Worm (Caenorhabditis elegans) whole organism, L2 larva: ENCODE data around the gene C30G7.4.

Experiments used
- aly-2 ChIP-seq: fragments of 150-350 bp; optimal IDR thresholded peaks from 2 replicates; lab custom pipeline; 2014; ENCODE audit warnings: missing biosample characterization, missing genetic modification characterization
- ama-1 ChIP-seq: fragments of 150-350 bp; optimal IDR thresholded peaks from 2 replicates; lab custom pipeline; 2018; ENCODE audit warnings: inconsistent platforms
- ceh-82 ChIP-seq: fragments of 150-350 bp; optimal IDR thresholded peaks from 2 replicates; lab custom pipeline; 2014; ENCODE audit warnings: missing biosample characterization, missing genetic modification characterization
- mab-5 ChIP-seq: fragments of 150-350 bp; optimal IDR thresholded peaks from 2 replicates; lab custom pipeline; 2014; ENCODE audit warnings: missing biosample characterization, missing genetic modification characterization
- nhr-11 ChIP-seq: fragments of 150-350 bp; optimal IDR thresholded peaks from 2 replicates; lab custom pipeline; 2014; ENCODE audit warnings: missing biosample characterization, missing genetic modification characterization
- nhr-12 ChIP-seq: fragments of 150-350 bp; optimal IDR thresholded peaks from 2 replicates; lab custom pipeline; 2014; ENCODE audit warnings: missing biosample characterization, missing genetic modification characterization
- nhr-21 ChIP-seq: fragments of 150-350 bp; optimal IDR thresholded peaks from 2 replicates; lab custom pipeline; 2014; ENCODE audit warnings: missing biosample characterization, missing genetic modification characterization
- nhr-25 ChIP-seq: fragments of 150-350 bp; sonication (generic microtip); optimal IDR thresholded peaks from 3 replicates; lab custom pipeline; 2014; ENCODE audit warnings: missing biosample characterization, missing genetic modification characterization
- sem-4 ChIP-seq: fragments of 150-350 bp; optimal IDR thresholded peaks from 2 replicates; lab custom pipeline; 2014; ENCODE audit warnings: missing biosample characterization, missing genetic modification reagents, missing genetic modification characterization
- snpc-4 ChIP-seq: fragments of 150-350 bp; optimal IDR thresholded peaks from 2 replicates; lab custom pipeline; 2014; ENCODE audit warnings: missing biosample characterization, missing genetic modification characterization
- unc-39 ChIP-seq: fragments of 150-350 bp; optimal IDR thresholded peaks from 2 replicates; lab custom pipeline; 2014; ENCODE audit warnings: missing biosample characterization, missing genetic modification characterization
- unc-62 ChIP-seq: fragments of 150-350 bp; optimal IDR thresholded peaks from 2 replicates; lab custom pipeline; 2014; ENCODE audit warnings: missing biosample characterization, missing genetic modification reagents, missing genetic modification characterization
- ztf-11 ChIP-seq: sonication (generic microtip); optimal IDR thresholded peaks from 2 replicates; lab custom pipeline; 2017; ENCODE audit warnings: missing biosample characterization, missing genetic modification characterization

DNA sequence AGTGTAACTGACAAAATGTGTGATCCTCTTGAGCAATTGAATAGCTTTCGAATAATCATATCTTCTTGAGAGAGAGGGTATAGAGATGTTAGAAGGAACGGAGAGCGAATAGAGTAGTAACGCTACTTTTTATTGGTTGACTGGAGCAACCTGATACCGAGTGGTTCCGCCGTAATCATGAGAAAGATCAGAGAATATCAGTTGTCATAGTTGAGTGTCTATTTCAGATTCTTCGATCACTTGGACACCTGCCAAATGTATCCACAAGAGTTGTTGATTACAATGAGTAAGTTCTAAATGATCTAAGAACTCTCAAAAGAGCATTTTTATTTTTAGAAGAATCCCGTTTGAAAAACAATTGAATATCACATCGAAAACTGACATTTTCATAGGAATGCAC lies 36.2 kb downstream of the C30G7.4 start:
- TF ChIP-seq ama-1 = no peak
- no peak for TF ChIP-seq nhr-12 (tag; lab: Kevin White, UChicago)
- no peak for TF ChIP-seq unc-62 (GFP tag; lab: Kevin White, UChicago)
- no peak for TF ChIP-seq nhr-11 (tag; lab: Kevin White, UChicago)
- no peak for TF ChIP-seq nhr-25 (tag; lab: Kevin White, UChicago)
- TF ChIP-seq unc-39 (tag; lab: Kevin White, UChicago) = no peak
- no peak for TF ChIP-seq sem-4
- TF ChIP-seq snpc-4 (tag; lab: Kevin White, UChicago) = no peak
- TF ChIP-seq mab-5 (tag; lab: Kevin White, UChicago) = no peak
- TF ChIP-seq ceh-82 (tag; lab: Kevin White, UChicago) = no peak
- no peak for TF ChIP-seq aly-2 (tag; lab: Kevin White, UChicago)
- no peak for TF ChIP-seq ztf-11 (tag; lab: Kevin White, UChicago)
- no peak for TF ChIP-seq nhr-21 (tag; lab: Kevin White, UChicago)
